Fruit fly (Drosophila melanogaster): ENCODE measurements around the gene CG9331.

Gene CG9331

dm6 chr2L:20864764-20865265 is 42.2 kb downstream of the CG9331 start, which contains the start of gene CG9338 (continued):
- TF ChIP-seq vvl (GFP tag; IDR thresholded peaks at IDR 0.05) (peak; percentile 89), CG11695 (GFP tag; IDR thresholded peaks at IDR 0.05) (peak; percentile 95), HLH54F (GFP tag; optimal IDR thresholded peaks at IDR 0.05) (peak; percentile 73), CG4424 (GFP tag; optimal IDR thresholded peaks at IDR 0.05) (peak; percentile 95), D19B (GFP tag; optimal IDR thresholded peaks at IDR 0.05) (peak; percentile 98), CG6254 (GFP tag; optimal IDR thresholded peaks at IDR 0.05) (peak; percentile 85), fd102C (GFP tag; optimal IDR thresholded peaks at IDR 0.05) (no peak), CG17912 (GFP tag; optimal IDR thresholded peaks at IDR 0.05) (no peak), zfh2 (GFP tag; optimal IDR thresholded peaks at IDR 0.05) (peak; percentile 84), gt (GFP tag; IDR thresholded peaks at IDR 0.05) (peak; percentile 76), dmrt11E (tag; optimal IDR thresholded peaks at IDR 0.05) (peak; percentile 30), CG11085 (GFP tag; IDR thresholded peaks at IDR 0.05) (peak; percentile 85), ro (GFP tag; IDR thresholded peaks at IDR 0.05) (no peak), cato (GFP tag; optimal IDR thresholded peaks at IDR 0.05; ENCODE audit: borderline replicate concordance) (peak; percentile 75), slbo (GFP tag; IDR thresholded peaks at IDR 0.05) (peak; percentile 79), CG7357 (GFP tag; IDR thresholded peaks at IDR 0.05) (peak; percentile 90), CG10462 (GFP tag; optimal IDR thresholded peaks at IDR 0.05) (peak; percentile 52), ham (GFP tag; IDR thresholded peaks at IDR 0.05) (0 out of 2 replicates have a peak, but pooled peaks have one; percentile 12), MESR4 (GFP tag; optimal IDR thresholded peaks at IDR 0.05) (no peak), pita (GFP tag; optimal IDR thresholded peaks at IDR 0.05) (no peak), sim (GFP tag; IDR thresholded peaks at IDR 0.05) (no peak; the same call in 1 of the 2 replicates), da (GFP tag; optimal IDR thresholded peaks at IDR 0.05) (peak; percentile 67), corto (GFP tag; optimal IDR thresholded peaks at IDR 0.05) (peak; percentile 76), fd64A (GFP tag; optimal IDR thresholded peaks at IDR 0.05) (peak; percentile 88), CG7963 (GFP tag; IDR thresholded peaks at IDR 0.05; ENCODE audit: partially characterized antibody) (0 out of 3 replicates have a peak, but pooled peaks have one; percentile 46), Lim3 (GFP tag; IDR thresholded peaks at IDR 0.05) (no peak), Hey (tag; optimal IDR thresholded peaks at IDR 0.05) (peak; percentile 34), tio (GFP tag; optimal IDR thresholded peaks at IDR 0.05) (peak; percentile 54), her (GFP tag; optimal IDR thresholded peaks at IDR 0.05) (peak; percentile 80), CG8478 (optimal IDR thresholded peaks at IDR 0.05) (no peak), CG6791 (GFP tag; IDR thresholded peaks at IDR 0.05; ENCODE audit: partially characterized antibody) (no peak; the same call in 2 of the 3 replicates), unpg (GFP tag; optimal IDR thresholded peaks at IDR 0.05) (peak; percentile 76), ap (GFP tag; IDR thresholded peaks at IDR 0.05) (peak; percentile 42; the same call in 1 of the 2 replicates), CG3163 (GFP tag; optimal IDR thresholded peaks at IDR 0.05) (peak; percentile 56), TFAM (GFP tag; optimal IDR thresholded peaks at IDR 0.05) (peak; percentile 68), lov (optimal IDR thresholded peaks at IDR 0.05) (no peak), lov (GFP tag; IDR thresholded peaks at IDR 0.05) (peak; percentile 88), Nf-YA (GFP tag; IDR thresholded peaks at IDR 0.05) (0 out of 2 replicates have a peak, but pooled peaks have one; percentile 40), CG32772 (GFP tag; IDR thresholded peaks at IDR 0.05) (no peak; the same call in 1 of the 2 replicates), Myb (GFP tag; optimal IDR thresholded peaks at IDR 0.05) (peak; percentile 68), Adf1 (GFP tag; IDR thresholded peaks at IDR 0.05) (no peak; the same call in none of the 2 replicates), sd (tag; optimal IDR thresholded peaks at IDR 0.05) (peak; percentile 88), lmd (GFP tag; IDR thresholded peaks at IDR 0.05) (peak; percentile 86), Sox102F (GFP tag; optimal IDR thresholded peaks at IDR 0.05) (peak; percentile 79), knrl (GFP tag; IDR thresholded peaks at IDR 0.05; ENCODE audit: partially characterized antibody) (no peak), Hr3 (GFP tag; optimal IDR thresholded peaks at IDR 0.05) (peak; percentile 73), CG8281 (tag; optimal IDR thresholded peaks at IDR 0.05) (peak; percentile 76), CG18764 (GFP tag; optimal IDR thresholded peaks at IDR 0.05) (peak; percentile 91), CG14667 (GFP tag; IDR thresholded peaks at IDR 0.05) (peak; percentile 89), CG6272 (GFP tag; IDR thresholded peaks at IDR 0.05) (peak; percentile 83), en (GFP tag; optimal IDR thresholded peaks at IDR 0.05) (peak; percentile 71)

Measured in whole organism, embryonic.